Worm (Caenorhabditis elegans): ENCODE results near the gene T08G5.3.
A peak's percentile ranks its signal among the peaks of the same experiment; 100 is the strongest.

T08G5.3 gene

DNA sequence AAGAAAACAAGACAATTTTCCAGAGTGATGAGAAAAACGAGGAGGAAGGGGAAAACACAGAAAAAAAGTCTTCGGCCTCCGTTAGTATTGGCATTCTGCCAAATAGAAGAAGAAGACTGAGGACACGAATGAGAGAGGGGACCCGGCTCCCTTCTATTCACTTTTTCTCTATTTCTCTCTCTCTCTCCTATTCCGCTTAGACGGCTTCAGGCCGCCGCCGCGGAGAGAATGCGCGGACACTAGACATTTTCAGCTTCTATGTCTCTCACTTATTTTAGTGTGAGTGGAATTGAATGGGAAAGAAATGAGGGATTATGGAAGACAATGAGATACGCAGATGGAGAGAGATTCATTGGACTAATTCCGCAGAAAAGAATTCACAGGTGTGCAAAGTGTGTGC is 20.5 kb downstream of the T08G5.3 start:
- TF ChIP-seq nhr-25 (tag; optimal IDR thresholded peaks at IDR 0.05) (no peak), ama-1 (optimal IDR thresholded peaks at IDR 0.05) (no peak), C34F6.9 (tag; optimal IDR thresholded peaks at IDR 0.05) (peak; percentile 46), sma-9 (GFP tag; optimal IDR thresholded peaks at IDR 0.05) (peak; percentile 8), sma-9 (tag; optimal IDR thresholded peaks at IDR 0.05) (no peak), elt-1 (tag; optimal IDR thresholded peaks at IDR 0.05) (no peak), nhr-11 (tag; optimal IDR thresholded peaks at IDR 0.05) (no peak), nhr-12 (tag; optimal IDR thresholded peaks at IDR 0.05) (no peak), lin-11 (tag; optimal IDR thresholded peaks at IDR 0.05) (peak; percentile 5), lsy-2 (tag; optimal IDR thresholded peaks at IDR 0.05) (peak in 1 of 2 experiments; percentile 22), unc-55 (GFP tag; optimal IDR thresholded peaks at IDR 0.05) (peak; percentile 85), nhr-129 (tag; optimal IDR thresholded peaks at IDR 0.05) (peak; percentile 13), ceh-16 (tag; optimal IDR thresholded peaks at IDR 0.05) (no peak), unc-39 (tag; optimal IDR thresholded peaks at IDR 0.05) (no peak), aly-2 (tag; optimal IDR thresholded peaks at IDR 0.05) (no peak), dmd-4 (tag; optimal IDR thresholded peaks at IDR 0.05) (no peak), skn-1 (tag; optimal IDR thresholded peaks at IDR 0.05) (no peak), nhr-21 (tag; optimal IDR thresholded peaks at IDR 0.05) (no peak), sma-3 (GFP tag; optimal IDR thresholded peaks at IDR 0.05) (no peak), ztf-1 (GFP tag; conservative IDR thresholded peaks at IDR 0.05) (no peak)

DNA sequence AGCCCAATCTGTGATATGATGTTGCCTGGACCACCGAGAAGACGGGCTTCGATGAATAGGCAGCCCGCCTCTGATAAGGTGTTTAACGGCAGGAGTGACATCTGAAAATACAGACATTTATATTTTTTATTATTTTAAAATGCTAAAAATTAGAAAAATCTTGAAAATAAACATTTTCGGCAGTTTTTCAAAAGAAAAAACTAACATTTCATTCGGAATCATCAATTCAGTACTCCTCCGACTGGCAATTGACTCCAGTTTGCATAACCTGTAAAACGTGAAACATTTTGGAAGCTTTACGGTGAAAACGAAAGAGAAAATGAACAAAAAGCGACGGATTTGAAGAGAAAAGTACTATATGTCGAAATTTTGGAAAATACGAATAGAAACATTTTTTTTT is 21.5 kb downstream of the T08G5.3 start, which contains the start of gene ric-7:
Gene ric-7, minus strand, starts transcription at position 101 of the 400 bp plus-strand sequence.
- TF ChIP-seq nhr-23 (tag; optimal IDR thresholded peaks at IDR 0.05) = no peak
- no peak for TF ChIP-seq sem-4 (tag; optimal IDR thresholded peaks at IDR 0.05)
- no peak for TF ChIP-seq aly-2 (tag; optimal IDR thresholded peaks at IDR 0.05)
- no peak for TF ChIP-seq nhr-21 (tag; optimal IDR thresholded peaks at IDR 0.05)
- no peak for TF ChIP-seq elt-3 (tag; optimal IDR thresholded peaks at IDR 0.05)

DNA sequence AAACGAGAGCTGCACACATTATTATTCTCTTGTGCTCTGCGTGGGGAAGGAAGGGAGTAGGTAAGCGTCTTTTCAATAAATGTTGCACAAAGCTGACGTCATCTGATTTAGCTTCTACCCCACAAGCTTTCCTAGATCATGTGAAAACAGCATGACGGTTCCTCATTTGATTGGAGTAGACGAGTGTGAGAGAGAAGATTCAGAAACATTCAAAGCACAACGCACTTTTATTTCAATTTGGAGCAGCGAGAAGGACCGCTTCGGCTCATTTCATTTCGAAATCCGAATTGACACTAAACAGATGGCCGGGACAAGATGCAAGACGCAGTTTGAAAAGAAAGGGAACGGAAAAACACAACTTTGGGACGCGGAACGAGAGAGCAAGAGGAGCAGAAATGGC is 22.9 kb downstream of the T08G5.3 start:
- TF ChIP-seq nhr-129 (tag; optimal IDR thresholded peaks at IDR 0.05) = peak; percentile 30
- peak; percentile 30 for TF ChIP-seq sma-9 (GFP tag; optimal IDR thresholded peaks at IDR 0.05)
- no peak for TF ChIP-seq sma-9 (tag; optimal IDR thresholded peaks at IDR 0.05)
- TF ChIP-seq gmeb-1 (tag; optimal IDR thresholded peaks at IDR 0.05) = no peak
- TF ChIP-seq snpc-4 (tag; optimal IDR thresholded peaks at IDR 0.05) = no peak
- no peak for TF ChIP-seq nhr-6 (tag; optimal IDR thresholded peaks at IDR 0.05)
- TF ChIP-seq unc-55 (GFP tag; optimal IDR thresholded peaks at IDR 0.05) = peak; percentile 5
- peak in 1 of 2 experiments; percentile 16 for TF ChIP-seq lsy-2 (tag; optimal IDR thresholded peaks at IDR 0.05)
- no peak for TF ChIP-seq R02D3.7 (tag; optimal IDR thresholded peaks at IDR 0.05)
- TF ChIP-seq sem-4 (tag; optimal IDR thresholded peaks at IDR 0.05) = peak; percentile 72
- no peak for TF ChIP-seq F13H6.1 (tag; optimal IDR thresholded peaks at IDR 0.05)
- TF ChIP-seq C34F6.9 (tag; optimal IDR thresholded peaks at IDR 0.05) = peak; percentile 56
- TF ChIP-seq lin-39 (tag; optimal IDR thresholded peaks at IDR 0.05) = no peak

DNA sequence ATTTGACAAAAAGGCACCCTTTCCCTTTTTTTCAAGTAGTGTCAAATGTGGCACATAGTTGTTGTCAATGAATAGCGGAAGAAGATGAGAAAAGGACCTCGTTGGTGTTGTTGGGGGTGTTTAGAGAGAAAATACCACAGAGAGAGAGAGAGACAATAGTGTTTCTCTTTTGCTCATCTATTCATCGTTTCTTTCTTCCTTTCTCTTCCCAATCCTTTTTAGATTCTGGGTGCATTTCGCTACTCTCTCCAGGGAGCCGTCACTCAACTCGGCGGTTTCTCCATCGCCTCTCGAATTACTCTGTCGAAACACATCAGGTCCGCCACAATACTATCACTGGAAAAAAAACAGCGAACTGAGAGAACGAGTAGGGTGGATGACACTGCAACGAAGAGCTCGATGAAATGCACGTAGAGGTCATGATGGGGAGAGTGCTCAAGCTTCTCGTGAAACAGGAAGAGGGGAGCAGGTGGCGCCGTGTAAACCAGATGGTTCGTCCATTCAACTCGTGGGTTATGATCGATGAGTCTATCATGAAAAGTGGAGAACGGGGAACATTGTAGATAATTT is 23.6 kb downstream of the T08G5.3 start:
- TF ChIP-seq nhr-129 (tag; optimal IDR thresholded peaks at IDR 0.05) = peak; percentile 76
- TF ChIP-seq F13H6.1 (tag; optimal IDR thresholded peaks at IDR 0.05) = peak; percentile 34
- no peak for TF ChIP-seq lin-13 (GFP tag; optimal IDR thresholded peaks at IDR 0.05)
- TF ChIP-seq mdl-1 (tag; optimal IDR thresholded peaks at IDR 0.05) = no peak
- peak; percentile 17 for TF ChIP-seq zag-1 (tag; optimal IDR thresholded peaks at IDR 0.05)
- TF ChIP-seq sem-4 (tag; optimal IDR thresholded peaks at IDR 0.05) = no peak
- TF ChIP-seq sma-9 (GFP tag; optimal IDR thresholded peaks at IDR 0.05) = peak; percentile 1
- no peak for TF ChIP-seq sma-9 (tag; optimal IDR thresholded peaks at IDR 0.05)
- peak in 1 of 2 experiments; percentile 23 for TF ChIP-seq lsy-2 (tag; optimal IDR thresholded peaks at IDR 0.05)
- TF ChIP-seq ZK546.5 (tag; optimal IDR thresholded peaks at IDR 0.05) = no peak
- TF ChIP-seq C34F6.9 (tag; optimal IDR thresholded peaks at IDR 0.05) = no peak
- TF ChIP-seq unc-55 (GFP tag; optimal IDR thresholded peaks at IDR 0.05) = peak; percentile 68

DNA sequence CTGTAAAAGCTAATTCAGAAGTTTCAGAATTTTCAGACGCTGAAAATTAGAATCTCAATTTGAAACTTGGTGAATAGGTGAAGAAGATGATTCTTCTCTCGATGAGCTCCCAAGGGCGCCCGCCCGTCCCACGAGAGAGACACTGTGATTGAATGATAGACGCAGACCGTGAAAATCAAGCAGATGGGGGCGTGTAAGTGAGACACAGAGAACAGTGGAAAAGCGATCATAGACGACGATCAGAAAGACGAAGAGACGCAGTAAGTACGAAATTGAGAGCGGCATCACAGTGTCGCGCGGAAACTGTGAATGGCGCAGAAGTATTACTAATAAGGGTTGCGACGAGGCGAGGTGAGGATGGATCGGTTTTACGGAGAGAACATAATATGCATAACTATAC is 24.9 kb downstream of the T08G5.3 start:
- TF ChIP-seq snpc-4 (tag; optimal IDR thresholded peaks at IDR 0.05) = no peak
- TF ChIP-seq nhr-25 (tag; optimal IDR thresholded peaks at IDR 0.05) = no peak
- TF ChIP-seq nhr-129 (tag; optimal IDR thresholded peaks at IDR 0.05) = peak; percentile 25
- TF ChIP-seq mdl-1 (tag; optimal IDR thresholded peaks at IDR 0.05) = no peak
- no peak for TF ChIP-seq lin-13 (GFP tag; optimal IDR thresholded peaks at IDR 0.05)
- no peak for TF ChIP-seq ztf-1 (GFP tag; conservative IDR thresholded peaks at IDR 0.05)
- no peak for TF ChIP-seq alr-1 (tag; optimal IDR thresholded peaks at IDR 0.05)
- TF ChIP-seq sma-3 (GFP tag; optimal IDR thresholded peaks at IDR 0.05) = no peak
- no peak for TF ChIP-seq ztf-11 (tag; optimal IDR thresholded peaks at IDR 0.05)
- no peak for TF ChIP-seq zag-1 (tag; optimal IDR thresholded peaks at IDR 0.05)
- no peak for TF ChIP-seq nhr-11 (tag; optimal IDR thresholded peaks at IDR 0.05)
- no peak for TF ChIP-seq blmp-1 (tag; optimal IDR thresholded peaks at IDR 0.05; ENCODE audit: insufficient read depth)
- TF ChIP-seq ceh-16 (tag; optimal IDR thresholded peaks at IDR 0.05) = no peak
- no peak for TF ChIP-seq unc-55 (GFP tag; optimal IDR thresholded peaks at IDR 0.05)
- no peak for TF ChIP-seq elt-1 (tag; optimal IDR thresholded peaks at IDR 0.05)
- no peak for TF ChIP-seq lin-11 (tag; optimal IDR thresholded peaks at IDR 0.05)
- no peak for TF ChIP-seq lin-39 (tag; optimal IDR thresholded peaks at IDR 0.05)
- TF ChIP-seq C34F6.9 (tag; optimal IDR thresholded peaks at IDR 0.05) = no peak
- TF ChIP-seq nhr-77 (tag; optimal IDR thresholded peaks at IDR 0.05) = no peak
- TF ChIP-seq Y55F3AM.14 (GFP tag; optimal IDR thresholded peaks at IDR 0.05) = no peak
- no peak for TF ChIP-seq nhr-10 (tag; optimal IDR thresholded peaks at IDR 0.05)
- peak; percentile 21 for TF ChIP-seq F13H6.1 (tag; optimal IDR thresholded peaks at IDR 0.05)
- no peak for TF ChIP-seq elt-3 (tag; optimal IDR thresholded peaks at IDR 0.05)
- no peak for TF ChIP-seq ama-1 (optimal IDR thresholded peaks at IDR 0.05)
- no peak for TF ChIP-seq nhr-6 (tag; optimal IDR thresholded peaks at IDR 0.05)
- peak; percentile 19 for TF ChIP-seq sma-9 (GFP tag; optimal IDR thresholded peaks at IDR 0.05)
- no peak for TF ChIP-seq sma-9 (tag; optimal IDR thresholded peaks at IDR 0.05)
- TF ChIP-seq ztf-4 (tag; optimal IDR thresholded peaks at IDR 0.05) = no peak
- TF ChIP-seq ceh-82 (tag; optimal IDR thresholded peaks at IDR 0.05) = no peak

All from whole organism, L2 larva.